Fruit fly (Drosophila melanogaster): ENCODE data around the gene CG11537.

Gene CG11537

DNA sequence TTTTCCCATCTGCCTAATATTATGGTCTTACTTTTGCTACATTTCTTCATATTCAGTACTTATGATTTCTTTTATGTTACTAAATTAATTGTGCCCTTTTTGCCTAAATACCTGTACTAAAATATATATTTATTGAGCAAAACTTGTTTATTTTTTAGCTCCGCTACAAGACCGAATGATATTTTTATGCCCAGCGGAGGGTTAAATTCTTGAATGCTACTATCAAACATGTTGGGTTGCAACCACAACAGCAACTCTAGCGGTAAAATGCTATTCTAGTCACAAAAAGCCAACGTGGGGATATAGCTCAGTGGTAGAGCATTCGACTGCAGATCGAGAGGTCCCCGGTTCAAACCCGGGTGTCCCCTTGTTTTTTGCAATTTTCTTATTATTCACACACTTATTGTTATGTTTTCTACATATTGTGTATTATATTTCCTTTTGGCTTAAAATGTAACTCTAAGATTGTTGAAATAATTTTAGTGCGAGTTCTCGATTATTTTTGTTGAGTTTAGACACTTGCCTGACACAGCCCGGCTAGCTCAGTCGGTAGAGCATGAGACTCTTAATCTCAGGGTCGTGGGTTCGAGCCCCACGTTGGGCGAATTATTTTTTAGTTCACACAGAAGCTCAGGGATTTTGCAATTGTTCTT is 47.1 kb downstream of the CG11537 start (continued):
- no peak for TF ChIP-seq CG12219 (GFP tag; optimal IDR thresholded peaks at IDR 0.05)
- TF ChIP-seq CG8388 (GFP tag; optimal IDR thresholded peaks at IDR 0.05) = no peak
- no peak for TF ChIP-seq Xbp1 (GFP tag; optimal IDR thresholded peaks at IDR 0.05)
- no peak for TF ChIP-seq Adf1 (GFP tag; IDR thresholded peaks at IDR 0.05)
- TF ChIP-seq ewg (GFP tag; optimal IDR thresholded peaks at IDR 0.05) = no peak
- no peak for TF ChIP-seq fru (optimal IDR thresholded peaks at IDR 0.05)
- peak; percentile 95 for TF ChIP-seq Opbp (GFP tag; IDR thresholded peaks at IDR 0.05; ENCODE audit: partially characterized antibody)
- peak; percentile 38; the same call in 1 of the 2 replicates for TF ChIP-seq CG2129 (GFP tag; IDR thresholded peaks at IDR 0.05; ENCODE audit: partially characterized antibody)
- TF ChIP-seq Oaz (GFP tag; IDR thresholded peaks at IDR 0.05) = no peak
- TF ChIP-seq Drgx (GFP tag; IDR thresholded peaks at IDR 0.05) = 0 out of 2 replicates have a peak, but pooled peaks have one; percentile 5
- no peak for TF ChIP-seq Trl (optimal IDR thresholded peaks at IDR 0.05)
- no peak for TF ChIP-seq Trl (GFP tag; optimal IDR thresholded peaks at IDR 0.05)
- no peak for TF ChIP-seq onecut (GFP tag; IDR thresholded peaks at IDR 0.05)
- TF ChIP-seq pita (GFP tag; optimal IDR thresholded peaks at IDR 0.05) = no peak
- TF ChIP-seq CG10979 (tag; optimal IDR thresholded peaks at IDR 0.05) = no peak
- no peak for TF ChIP-seq CG14667 (GFP tag; IDR thresholded peaks at IDR 0.05)
- no peak for TF ChIP-seq Jarid2 (GFP tag; optimal IDR thresholded peaks at IDR 0.05)
- TF ChIP-seq tup (GFP tag; optimal IDR thresholded peaks at IDR 0.05) = no peak
- TF ChIP-seq Dref (GFP tag; IDR thresholded peaks at IDR 0.05) = no peak
- TF ChIP-seq Sox100B (GFP tag; optimal IDR thresholded peaks at IDR 0.05) = no peak
- 0 out of 2 replicates have a peak, but pooled peaks have one; percentile 7 for TF ChIP-seq CG3847 (GFP tag; IDR thresholded peaks at IDR 0.05)
- peak; percentile 29 for TF ChIP-seq CG15269 (tag; optimal IDR thresholded peaks at IDR 0.05)
- TF ChIP-seq Atf6 (GFP tag; IDR thresholded peaks at IDR 0.05) = no peak
- no peak for TF ChIP-seq CG12071 (GFP tag; optimal IDR thresholded peaks at IDR 0.05)
- TF ChIP-seq CG15011 (GFP tag; optimal IDR thresholded peaks at IDR 0.05) = no peak
- TF ChIP-seq CG16779 (GFP tag; IDR thresholded peaks at IDR 0.05) = no peak
- no peak for TF ChIP-seq dimm (GFP tag; IDR thresholded peaks at IDR 0.05)
- TF ChIP-seq CG12155 (GFP tag; optimal IDR thresholded peaks at IDR 0.05) = no peak
- TF ChIP-seq CG1647 (GFP tag; optimal IDR thresholded peaks at IDR 0.05) = no peak
- no peak for TF ChIP-seq Sry-β (GFP tag; optimal IDR thresholded peaks at IDR 0.05)
- TF ChIP-seq TFAM (GFP tag; optimal IDR thresholded peaks at IDR 0.05) = no peak
- no peak for TF ChIP-seq klu (GFP tag; IDR thresholded peaks at IDR 0.05)
- peak; percentile 15 for TF ChIP-seq corto (GFP tag; optimal IDR thresholded peaks at IDR 0.05)
- 0 out of 2 replicates have a peak, but pooled peaks have one; percentile 17 for TF ChIP-seq Ptx1 (GFP tag; IDR thresholded peaks at IDR 0.05)
- TF ChIP-seq maf-S (GFP tag; optimal IDR thresholded peaks at IDR 0.05) = no peak
- TF ChIP-seq CG6254 (GFP tag; optimal IDR thresholded peaks at IDR 0.05) = no peak
- no peak for TF ChIP-seq ems (GFP tag; optimal IDR thresholded peaks at IDR 0.05)
- TF ChIP-seq Elba2 (GFP tag; optimal IDR thresholded peaks at IDR 0.05) = no peak
- no peak for TF ChIP-seq twi (tag; optimal IDR thresholded peaks at IDR 0.05)
- no peak for TF ChIP-seq eve (GFP tag; optimal IDR thresholded peaks at IDR 0.05)
- no peak for TF ChIP-seq CG12942 (GFP tag; optimal IDR thresholded peaks at IDR 0.05)
- no peak for TF ChIP-seq BEAF-32 (GFP tag; optimal IDR thresholded peaks at IDR 0.05)
- TF ChIP-seq al (GFP tag; IDR thresholded peaks at IDR 0.05) = no peak
- TF ChIP-seq aop (GFP tag; IDR thresholded peaks at IDR 0.05) = no peak
- no peak for TF ChIP-seq CG5953 (GFP tag; IDR thresholded peaks at IDR 0.05)
- peak; percentile 36 for TF ChIP-seq CG13424 (tag; optimal IDR thresholded peaks at IDR 0.05)
- TF ChIP-seq peb (GFP tag; IDR thresholded peaks at IDR 0.05) = no peak
- no peak for TF ChIP-seq CG7928 (GFP tag; optimal IDR thresholded peaks at IDR 0.05)
- no peak for TF ChIP-seq CG14965 (GFP tag; optimal IDR thresholded peaks at IDR 0.05; ENCODE audit: borderline replicate concordance)
- no peak for TF ChIP-seq CG9609 (GFP tag; optimal IDR thresholded peaks at IDR 0.05)
- TF ChIP-seq CG4424 (GFP tag; optimal IDR thresholded peaks at IDR 0.05) = no peak

Measured in whole organism, embryonic.